Fruit fly (Drosophila melanogaster): ENCODE results near the gene ort.

Gene ort

dm6 chr3R:19648289-19648916, 11.1 kb upstream of the ort start, which contains the start of the genes CG6195 and CG31220 (continued):
- TF ChIP-seq ci (GFP tag; IDR thresholded peaks at IDR 0.05) (peak; percentile 81), CG4282 (GFP tag; optimal IDR thresholded peaks at IDR 0.05) (peak; percentile 26), Hmx (GFP tag; optimal IDR thresholded peaks at IDR 0.05) (no peak), CG30020 (tag; optimal IDR thresholded peaks at IDR 0.05) (peak; percentile 90), D (optimal IDR thresholded peaks at IDR 0.05) (no peak), D (GFP tag; optimal IDR thresholded peaks at IDR 0.05) (no peak), ssp (GFP tag; IDR thresholded peaks at IDR 0.05) (0 out of 2 replicates have a peak, but pooled peaks have one; percentile 22), hkb (optimal IDR thresholded peaks at IDR 0.05) (no peak), hkb (GFP tag; IDR thresholded peaks at IDR 0.05) (peak; percentile 24; the same call in 1 of the 2 replicates), CG2120 (GFP tag; optimal IDR thresholded peaks at IDR 0.05) (peak; percentile 20), CG12744 (GFP tag; optimal IDR thresholded peaks at IDR 0.05) (no peak), CG2116 (GFP tag; optimal IDR thresholded peaks at IDR 0.05) (peak; percentile 45), cg (GFP tag; optimal IDR thresholded peaks at IDR 0.05) (no peak), bigmax (GFP tag; optimal IDR thresholded peaks at IDR 0.05) (peak; percentile 94), gsb-n (tag; optimal IDR thresholded peaks at IDR 0.05) (no peak), lilli (GFP tag; optimal IDR thresholded peaks at IDR 0.05) (peak; percentile 8), CG1233 (GFP tag; optimal IDR thresholded peaks at IDR 0.05) (no peak), CG12391 (tag; optimal IDR thresholded peaks at IDR 0.05) (peak; percentile 29), CG3847 (GFP tag; IDR thresholded peaks at IDR 0.05) (no peak), twi (tag; optimal IDR thresholded peaks at IDR 0.05) (no peak), CG10462 (GFP tag; optimal IDR thresholded peaks at IDR 0.05) (peak; percentile 74), Dp (GFP tag; optimal IDR thresholded peaks at IDR 0.05) (peak; percentile 42), CG10209 (GFP tag; optimal IDR thresholded peaks at IDR 0.05) (no peak), Gug (GFP tag; IDR thresholded peaks at IDR 0.05) (no peak), Neu2 (GFP tag; optimal IDR thresholded peaks at IDR 0.05; ENCODE audit: borderline replicate concordance) (no peak), pzg (GFP tag; optimal IDR thresholded peaks at IDR 0.05) (peak; percentile 70), shn (GFP tag; optimal IDR thresholded peaks at IDR 0.05) (no peak), corto (GFP tag; optimal IDR thresholded peaks at IDR 0.05) (no peak), CG2202 (tag; optimal IDR thresholded peaks at IDR 0.05) (no peak), CG2199 (GFP tag; IDR thresholded peaks at IDR 0.05) (peak; percentile 76; the same call in 1 of the 3 replicates), CG33557 (GFP tag; optimal IDR thresholded peaks at IDR 0.05) (no peak), CG12769 (tag; optimal IDR thresholded peaks at IDR 0.05) (no peak), ab (GFP tag; optimal IDR thresholded peaks at IDR 0.05) (no peak), bowl (GFP tag; IDR thresholded peaks at IDR 0.05) (no peak), luna (GFP tag; optimal IDR thresholded peaks at IDR 0.05) (no peak), hb (GFP tag; IDR thresholded peaks at IDR 0.05; ENCODE audit: partially characterized antibody) (no peak), insv (GFP tag; optimal IDR thresholded peaks at IDR 0.05) (no peak), eyg (GFP tag; optimal IDR thresholded peaks at IDR 0.05) (no peak), CkIIα-i1 (GFP tag; IDR thresholded peaks at IDR 0.05) (no peak), CG17361 (GFP tag; IDR thresholded peaks at IDR 0.05) (peak; percentile 55; the same call in 2 of the 3 replicates), CG6689 (GFP tag; IDR thresholded peaks at IDR 0.05) (0 out of 2 replicates have a peak, but pooled peaks have one; percentile 7), bcd (GFP tag; optimal IDR thresholded peaks at IDR 0.05) (peak; percentile 28), CG2678 (tag; optimal IDR thresholded peaks at IDR 0.05) (no peak), C15 (GFP tag; IDR thresholded peaks at IDR 0.05) (no peak), nmo (GFP tag; optimal IDR thresholded peaks at IDR 0.05) (peak; percentile 42), CoRest (tag; optimal IDR thresholded peaks at IDR 0.05) (peak; percentile 51), Hr51 (GFP tag; optimal IDR thresholded peaks at IDR 0.05) (peak in 1 of 2 experiments; percentile 25), BEAF-32 (GFP tag; optimal IDR thresholded peaks at IDR 0.05) (peak; percentile 56), CG30403 (GFP tag; optimal IDR thresholded peaks at IDR 0.05) (peak; percentile 19), CG15514 (GFP tag; optimal IDR thresholded peaks at IDR 0.05) (peak; percentile 53)
